5 fruit fly cellular contexts compared by ENCODE assay signal in the genomic region with DNA sequence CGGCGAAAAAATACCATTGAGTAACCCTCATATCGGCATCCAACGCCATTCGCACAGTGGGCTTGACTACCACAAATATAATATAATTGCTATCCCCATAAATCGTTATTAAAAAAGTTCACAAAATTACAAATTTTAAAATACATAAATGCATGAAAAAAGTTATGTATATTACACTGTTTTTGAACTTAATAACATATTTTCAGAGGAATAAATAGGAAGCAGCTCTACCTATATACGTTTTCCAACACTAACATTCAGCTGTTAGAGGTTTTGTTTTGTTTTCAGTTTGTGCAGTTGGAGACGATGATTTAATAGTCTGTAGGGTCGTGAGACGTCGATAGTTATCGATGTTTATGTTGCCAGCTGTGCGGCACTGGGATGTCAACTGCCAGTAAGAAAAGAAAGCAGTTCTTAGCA.
TF ChIP-seq lines count a peak whose summit lies in the region.

Gene Ino80 (minus strand): TSS at position 58 of the 420 bp plus-strand sequence.
Gene Aptx (plus strand): TSS at position 360 of the 420 bp plus-strand sequence.

TF ChIP-seq in whole organism, adult, 20 proteins besides CTCF, POLR2A, EP300 and RAD21 (continued from another document):
- TF ChIP-seq CG12768 (GFP tag; optimal IDR thresholded peaks at IDR 0.05; lab: Kevin White, UChicago) (peak; percentile 91), CG14711 (tag; optimal IDR thresholded peaks at IDR 0.05; lab: Kevin White, UChicago) (peak; percentile 87), tj (GFP tag; optimal IDR thresholded peaks at IDR 0.05; lab: Kevin White, UChicago) (peak; percentile 68)
TF ChIP-seq in whole organism, adult: peak in this region for 18.

TF ChIP-seq in whole organism, embryonic, 481 proteins besides CTCF, POLR2A, EP300 and RAD21 (continued from another document and continues in another):
- TF ChIP-seq exex (tag; optimal IDR thresholded peaks at IDR 0.05; lab: Kevin White, UChicago): peak; percentile 62
- TF ChIP-seq sna (GFP tag; IDR thresholded peaks at IDR 0.05; lab: Robert Waterston, UW; ENCODE audit: partially characterized antibody): peak; percentile 86
- TF ChIP-seq jigr1 (GFP tag; IDR thresholded peaks at IDR 0.05; lab: Robert Waterston, UW): peak; percentile 84; the same call in 2 of the 3 replicates
- TF ChIP-seq CG15269 (tag; optimal IDR thresholded peaks at IDR 0.05; lab: Kevin White, UChicago): peak; percentile 92
- peak; percentile 93 for TF ChIP-seq E2f1 (GFP tag; IDR thresholded peaks at IDR 0.05; lab: Robert Waterston, UW)
- TF ChIP-seq NfI (GFP tag; optimal IDR thresholded peaks at IDR 0.05; lab: Kevin White, UChicago): peak; percentile 92
- peak; percentile 82 for TF ChIP-seq zen2 (GFP tag; IDR thresholded peaks at IDR 0.05; lab: Robert Waterston, UW; ENCODE audit: partially characterized antibody)
- TF ChIP-seq CG11247 (GFP tag; IDR thresholded peaks at IDR 0.05; lab: Robert Waterston, UW): peak; percentile 92
- TF ChIP-seq Ptx1 (GFP tag; IDR thresholded peaks at IDR 0.05; lab: Robert Waterston, UW): peak; percentile 97
- TF ChIP-seq otp (GFP tag; IDR thresholded peaks at IDR 0.05; lab: Robert Waterston, UW): peak; percentile 82; the same call in 2 of the 3 replicates
- peak; percentile 92 for TF ChIP-seq CG10462 (GFP tag; optimal IDR thresholded peaks at IDR 0.05; lab: Kevin White, UChicago)
- TF ChIP-seq CG30431 (GFP tag; optimal IDR thresholded peaks at IDR 0.05; lab: Kevin White, UChicago): peak; percentile 91
- peak; percentile 92 for TF ChIP-seq CG11456 (GFP tag; IDR thresholded peaks at IDR 0.05; lab: Robert Waterston, UW)
- peak; percentile 70 for TF ChIP-seq CG17802 (tag; optimal IDR thresholded peaks at IDR 0.05; lab: Kevin White, UChicago)
- TF ChIP-seq fd102C (GFP tag; optimal IDR thresholded peaks at IDR 0.05; lab: Kevin White, UChicago): peak; percentile 66
- peak; percentile 82 for TF ChIP-seq NK7.1 (GFP tag; optimal IDR thresholded peaks at IDR 0.05; lab: Kevin White, UChicago)
- TF ChIP-seq YL-1 (GFP tag; optimal IDR thresholded peaks at IDR 0.05; lab: Kevin White, UChicago): peak; percentile 78
- no peak for TF ChIP-seq Nf-YC (tag; optimal IDR thresholded peaks at IDR 0.05; lab: Kevin White, UChicago)
- TF ChIP-seq CG6689 (GFP tag; IDR thresholded peaks at IDR 0.05; lab: Robert Waterston, UW): peak; percentile 94
- peak; percentile 84 for TF ChIP-seq dati (GFP tag; IDR thresholded peaks at IDR 0.05; lab: Robert Waterston, UW)
- TF ChIP-seq oc (tag; optimal IDR thresholded peaks at IDR 0.05; lab: Kevin White, UChicago): no peak
- TF ChIP-seq CG9932 (GFP tag; IDR thresholded peaks at IDR 0.05; lab: Robert Waterston, UW): peak; percentile 97
- TF ChIP-seq pan (optimal IDR thresholded peaks at IDR 0.05; lab: Kevin White, UChicago): no peak
- TF ChIP-seq pan (GFP tag; optimal IDR thresholded peaks at IDR 0.05 in 1 of 2, IDR thresholded peaks at IDR 0.05 in 1 of 2): peak in 1 of 2 experiments; percentile 95
- peak; percentile 95 for TF ChIP-seq lmd (GFP tag; IDR thresholded peaks at IDR 0.05; lab: Robert Waterston, UW)
- peak; percentile 97 for TF ChIP-seq Xbp1 (GFP tag; optimal IDR thresholded peaks at IDR 0.05; lab: Kevin White, UChicago)
- TF ChIP-seq ind (GFP tag; optimal IDR thresholded peaks at IDR 0.05; lab: Kevin White, UChicago): peak; percentile 95
- peak; percentile 38 for TF ChIP-seq TFAM (GFP tag; optimal IDR thresholded peaks at IDR 0.05; lab: Kevin White, UChicago)
- peak; percentile 89 for TF ChIP-seq wor (GFP tag; IDR thresholded peaks at IDR 0.05; lab: Robert Waterston, UW)

TF ChIP-seq in whole organism, prepupa, 60 proteins besides CTCF, POLR2A, EP300 and RAD21 (continued from another document and continues in another):
- TF ChIP-seq vri (GFP tag; optimal IDR thresholded peaks at IDR 0.05; lab: Kevin White, UChicago): peak; percentile 87
- peak; percentile 69 for TF ChIP-seq fkh (GFP tag; optimal IDR thresholded peaks at IDR 0.05; lab: Kevin White, UChicago)
- peak; percentile 90 for TF ChIP-seq net (GFP tag; optimal IDR thresholded peaks at IDR 0.05; lab: Kevin White, UChicago)
- TF ChIP-seq cyc (GFP tag; optimal IDR thresholded peaks at IDR 0.05; lab: Kevin White, UChicago): peak; percentile 93
- peak; percentile 87 for TF ChIP-seq CG10669 (GFP tag; optimal IDR thresholded peaks at IDR 0.05; lab: Kevin White, UChicago)
- peak; percentile 93 for TF ChIP-seq Gug (GFP tag; IDR thresholded peaks at IDR 0.05; lab: Robert Waterston, UW)
- TF ChIP-seq Hr4 (GFP tag; optimal IDR thresholded peaks at IDR 0.05; lab: Kevin White, UChicago): peak; percentile 95
- peak; percentile 96 for TF ChIP-seq Sox14 (GFP tag; optimal IDR thresholded peaks at IDR 0.05; lab: Kevin White, UChicago)
- TF ChIP-seq dac (GFP tag; optimal IDR thresholded peaks at IDR 0.05; lab: Kevin White, UChicago): no peak
- TF ChIP-seq dsx (GFP tag; optimal IDR thresholded peaks at IDR 0.05; lab: Kevin White, UChicago; ENCODE audit: poor library complexity, severe bottlenecking): peak; percentile 79
- TF ChIP-seq Hr38 (GFP tag; optimal IDR thresholded peaks at IDR 0.05; lab: Kevin White, UChicago): peak; percentile 76
- peak; percentile 94 for TF ChIP-seq Eip75B (GFP tag; optimal IDR thresholded peaks at IDR 0.05; lab: Kevin White, UChicago)
- TF ChIP-seq ss (GFP tag; optimal IDR thresholded peaks at IDR 0.05; lab: Kevin White, UChicago): peak in 1 of 2 experiments; percentile 51
- TF ChIP-seq CG3032 (tag; optimal IDR thresholded peaks at IDR 0.05; lab: Kevin White, UChicago): peak; percentile 93
- peak; percentile 45 for TF ChIP-seq CG16779 (tag; optimal IDR thresholded peaks at IDR 0.05; lab: Kevin White, UChicago)
- peak; percentile 95 for TF ChIP-seq OdsH (GFP tag; optimal IDR thresholded peaks at IDR 0.05; lab: Kevin White, UChicago)
- TF ChIP-seq CG7368 (GFP tag; optimal IDR thresholded peaks at IDR 0.05; lab: Kevin White, UChicago): peak; percentile 87
- no peak for TF ChIP-seq CG6854 (GFP tag; optimal IDR thresholded peaks at IDR 0.05; lab: Kevin White, UChicago)
- peak; percentile 49 for TF ChIP-seq fd85E (GFP tag; optimal IDR thresholded peaks at IDR 0.05; lab: Kevin White, UChicago)
- peak; percentile 91 for TF ChIP-seq CG34406 (GFP tag; optimal IDR thresholded peaks at IDR 0.05; lab: Kevin White, UChicago)
- peak; percentile 95 for TF ChIP-seq pdm3 (GFP tag; optimal IDR thresholded peaks at IDR 0.05; lab: Kevin White, UChicago)
- TF ChIP-seq Smox (GFP tag; optimal IDR thresholded peaks at IDR 0.05; lab: Kevin White, UChicago): peak; percentile 93
- peak; percentile 94 for TF ChIP-seq acj6 (GFP tag; optimal IDR thresholded peaks at IDR 0.05; lab: Kevin White, UChicago)
- TF ChIP-seq Eip78C (GFP tag; lab: Kevin White, UChicago): peak; percentile 97
- TF ChIP-seq lz (GFP tag; optimal IDR thresholded peaks at IDR 0.05; lab: Kevin White, UChicago): peak; percentile 96
- peak; percentile 91 for TF ChIP-seq Ets21C (GFP tag; optimal IDR thresholded peaks at IDR 0.05; lab: Kevin White, UChicago)
- TF ChIP-seq achi (GFP tag; optimal IDR thresholded peaks at IDR 0.05; lab: Kevin White, UChicago): peak; percentile 94
- TF ChIP-seq CG8632 (GFP tag; optimal IDR thresholded peaks at IDR 0.05; lab: Kevin White, UChicago): peak; percentile 89
- peak; percentile 92 for TF ChIP-seq Sox102F (GFP tag; optimal IDR thresholded peaks at IDR 0.05; lab: Kevin White, UChicago)
- TF ChIP-seq topi (GFP tag; optimal IDR thresholded peaks at IDR 0.05; lab: Kevin White, UChicago): peak; percentile 93
- TF ChIP-seq CG15336 (GFP tag; IDR thresholded peaks at IDR 0.05; lab: Robert Waterston, UW): peak; percentile 86

TF ChIP-seq in whole organism, pupa, 21 proteins besides CTCF, POLR2A, EP300 and RAD21 (continued from another document):
- TF ChIP-seq CG32121 (GFP tag; IDR thresholded peaks at IDR 0.05; lab: Robert Waterston, UW) (peak; percentile 92), CG13204 (GFP tag; optimal IDR thresholded peaks at IDR 0.05; lab: Kevin White, UChicago) (no peak)

TF ChIP-seq in whole organism, wandering third instar larva, 38 proteins besides CTCF, POLR2A, EP300 and RAD21 (continued from another document):
- TF ChIP-seq foxo (GFP tag; optimal IDR thresholded peaks at IDR 0.05; lab: Kevin White, UChicago) (peak; percentile 63 to 96), br (GFP tag; optimal IDR thresholded peaks at IDR 0.05; lab: Kevin White, UChicago) (peak; percentile 92), dsf (GFP tag; optimal IDR thresholded peaks at IDR 0.05; lab: Kevin White, UChicago; ENCODE audit: borderline replicate concordance) (peak; percentile 91), CG9705 (GFP tag; optimal IDR thresholded peaks at IDR 0.05; lab: Kevin White, UChicago) (peak; percentile 85), CG32264 (GFP tag; optimal IDR thresholded peaks at IDR 0.05; lab: Kevin White, UChicago) (peak; percentile 83), woc (GFP tag; optimal IDR thresholded peaks at IDR 0.05; lab: Kevin White, UChicago) (peak; percentile 90), Myc (optimal IDR thresholded peaks at IDR 0.05; lab: Kevin White, UChicago) (peak; percentile 21), CrebA (GFP tag; optimal IDR thresholded peaks at IDR 0.05; lab: Kevin White, UChicago; ENCODE audit: borderline replicate concordance) (peak; percentile 18), GATAd (GFP tag; optimal IDR thresholded peaks at IDR 0.05; lab: Kevin White, UChicago) (peak; percentile 87), sage (GFP tag; optimal IDR thresholded peaks at IDR 0.05; lab: Kevin White, UChicago) (peak; percentile 75), Hr78 (GFP tag; optimal IDR thresholded peaks at IDR 0.05; lab: Kevin White, UChicago) (no peak), brk (GFP tag; optimal IDR thresholded peaks at IDR 0.05; lab: Kevin White, UChicago) (peak; percentile 95), usp (GFP tag; optimal IDR thresholded peaks at IDR 0.05; lab: Kevin White, UChicago) (no peak), OdsH (GFP tag; optimal IDR thresholded peaks at IDR 0.05; lab: Kevin White, UChicago) (peak; percentile 91), h (GFP tag; optimal IDR thresholded peaks at IDR 0.05; lab: Kevin White, UChicago) (peak; percentile 95), N (GFP tag; optimal IDR thresholded peaks at IDR 0.05; lab: Kevin White, UChicago) (no peak), Vsx2 (GFP tag; optimal IDR thresholded peaks at IDR 0.05; lab: Kevin White, UChicago; ENCODE audit: partially characterized antibody) (no peak), Sp1 (GFP tag; optimal IDR thresholded peaks at IDR 0.05; lab: Kevin White, UChicago) (peak; percentile 86)
